Fruit fly (Drosophila melanogaster) whole organism, pupa: ENCODE data around the gene heca.

ENCODE experiments used
- CG10348 ChIP-seq: fragments of 200-800 bp; sonication (Bioruptor generic); IDR thresholded peaks from 2 replicates; pipeline ENCODE4 v1.3.6; 2022; ENCODE audit warnings: missing biosample characterization, missing genetic modification characterization
- CG12605 ChIP-seq: fragments of 200-800 bp; sonication (Bioruptor generic); IDR thresholded peaks from 2 replicates; pipeline ENCODE4 v1.3.6; 2022; ENCODE audit warnings: missing biosample characterization, missing genetic modification characterization
- CG13204 ChIP-seq: fragments of 200-800 bp; sonication (Bioruptor generic); optimal IDR thresholded peaks from 2 replicates; lab custom pipeline; 2018; ENCODE audit warnings: missing biosample characterization, mild to moderate bottlenecking, missing genetic modification characterization, moderate library complexity
- CG14655 ChIP-seq: fragments of 200-800 bp; sonication (Bioruptor generic); optimal IDR thresholded peaks from 3 replicates; lab custom pipeline; 2017; ENCODE audit warnings: mild to moderate bottlenecking, missing biosample characterization, missing genetic modification reagents, missing genetic modification characterization
- CG15710 ChIP-seq: fragments of 200-800 bp; sonication (Bioruptor generic); optimal IDR thresholded peaks from 2 replicates; lab custom pipeline; 2018; ENCODE audit warnings: missing biosample characterization, mild to moderate bottlenecking, missing genetic modification characterization, moderate library complexity
- CG17806 ChIP-seq: fragments of 200-800 bp; sonication (Bioruptor generic); optimal IDR thresholded peaks from 2 replicates; lab custom pipeline; 2018; ENCODE audit warnings: missing biosample characterization, mild to moderate bottlenecking, missing genetic modification characterization, moderate library complexity
- CG32121 ChIP-seq: fragments of 200-800 bp; sonication (Bioruptor generic); IDR thresholded peaks from 2 replicates; pipeline ENCODE4 v1.3.6; 2022; ENCODE audit warnings: missing biosample characterization, missing genetic modification characterization
- CG34367 ChIP-seq: fragments of 200-800 bp; sonication (Bioruptor generic); optimal IDR thresholded peaks from 2 replicates; lab custom pipeline; 2018; ENCODE audit warnings: missing biosample characterization, mild to moderate bottlenecking, missing genetic modification characterization
- CG4496 ChIP-seq: fragments of 200-800 bp; sonication (Bioruptor generic); IDR thresholded peaks from 3 replicates; pipeline ENCODE4 v1.3.6; 2022; ENCODE audit warnings: missing biosample characterization, missing genetic modification characterization
- CG8159 ChIP-seq: fragments of 200-800 bp; sonication (Bioruptor generic); optimal IDR thresholded peaks from 3 replicates; lab custom pipeline; 2018; ENCODE audit warnings: missing biosample characterization, mild to moderate bottlenecking, missing genetic modification characterization, moderate library complexity
- CG8301 ChIP-seq: fragments of 200-800 bp; sonication (Bioruptor generic); optimal IDR thresholded peaks from 2 replicates; lab custom pipeline; 2018; ENCODE audit warnings: missing biosample characterization, mild to moderate bottlenecking, missing genetic modification characterization
- CG9948 ChIP-seq: fragments of 200-800 bp; sonication (Bioruptor generic); optimal IDR thresholded peaks from 2 replicates; lab custom pipeline; 2018; ENCODE audit warnings: missing biosample characterization, mild to moderate bottlenecking, missing genetic modification characterization, moderate library complexity
- D1 ChIP-seq: fragments of 200-800 bp; sonication (Bioruptor generic); optimal IDR thresholded peaks from 2 replicates; lab custom pipeline; 2018; ENCODE audit warnings: missing biosample characterization, mild to moderate bottlenecking, missing genetic modification characterization, moderate library complexity
- EcR ChIP-seq: fragments of 200-800 bp; sonication (Bioruptor generic); optimal IDR thresholded peaks from 3 replicates; lab custom pipeline; 2019; ENCODE audit warnings: missing biosample characterization, missing genetic modification characterization, mild to moderate bottlenecking, moderate library complexity, missing genetic modification reagents
- Ets98B ChIP-seq: fragments of 200-800 bp; sonication (Bioruptor generic); IDR thresholded peaks from 2 replicates; pipeline ENCODE4 v1.3.6; 2022; ENCODE audit warnings: missing biosample characterization, missing genetic modification characterization
- Pif1A ChIP-seq: fragments of 200-800 bp; sonication (Bioruptor generic); optimal IDR thresholded peaks from 3 replicates; lab custom pipeline; 2016; ENCODE audit warnings: missing biosample characterization, missing genetic modification characterization
- Pif1B ChIP-seq: fragments of 200-800 bp; sonication (Bioruptor generic); optimal IDR thresholded peaks from 3 replicates; lab custom pipeline; 2016; ENCODE audit warnings: missing biosample characterization, missing genetic modification characterization
- Snoo ChIP-seq: fragments of 200-800 bp; sonication (Bioruptor generic); optimal IDR thresholded peaks from 3 replicates; lab custom pipeline; 2017; ENCODE audit warnings: missing biosample characterization, mild to moderate bottlenecking, missing genetic modification characterization, inconsistent platforms
- fd96Ca ChIP-seq: fragments of 200-800 bp; sonication (Bioruptor generic); IDR thresholded peaks from 3 replicates; pipeline ENCODE4 v1.3.6; 2022; ENCODE audit warnings: missing biosample characterization, missing genetic modification characterization
- gl ChIP-seq: fragments of 200-800 bp; sonication (Bioruptor generic); optimal IDR thresholded peaks from 2 replicates; lab custom pipeline; 2018; ENCODE audit warnings: missing biosample characterization, mild to moderate bottlenecking, missing genetic modification characterization
- rn ChIP-seq: fragments of 200-800 bp; sonication (Bioruptor generic); IDR thresholded peaks from 2 replicates; pipeline ENCODE4 v1.3.6; 2022; ENCODE audit warnings: missing biosample characterization, missing genetic modification characterization

heca gene

DNA sequence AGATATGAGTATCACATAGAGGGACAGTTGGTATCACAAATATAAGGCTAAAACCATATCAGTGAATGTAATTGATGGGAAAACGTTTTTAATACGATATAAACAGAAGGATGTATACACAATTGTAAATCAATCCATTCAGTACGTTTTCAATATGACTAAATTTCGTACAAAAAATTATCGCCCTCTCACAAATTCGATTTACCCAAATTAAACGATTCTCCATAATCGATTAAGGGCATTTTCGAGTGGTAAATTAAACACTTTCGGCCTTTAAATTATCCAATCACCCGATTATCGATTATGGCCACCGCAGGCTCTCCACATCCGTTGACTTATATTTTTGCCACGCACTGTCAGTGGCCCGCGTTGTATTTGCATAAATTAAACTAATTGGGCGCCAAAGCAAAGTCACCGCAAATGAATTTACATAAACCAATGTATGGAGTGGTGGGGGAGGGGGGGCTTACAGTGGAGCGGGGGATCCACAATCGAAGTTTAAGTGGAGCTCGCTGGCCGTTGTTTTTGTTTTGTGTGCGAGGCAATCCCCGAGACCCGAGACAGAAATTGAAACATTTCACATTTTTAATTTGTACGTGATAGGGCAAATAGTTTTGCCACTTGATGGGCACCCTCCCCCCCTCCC, 27.3 kb downstream of the heca start:
- TF ChIP-seq CG34367 (tag; lab: Kevin White, UChicago), result no peak
- no peak for TF ChIP-seq Snoo (tag; lab: Kevin White, UChicago)
- TF ChIP-seq CG15710, result no peak
- no peak for TF ChIP-seq CG4496 (GFP tag; lab: Robert Waterston, UW)
- no peak for TF ChIP-seq CG9948
- no peak for TF ChIP-seq Pif1B (GFP tag; lab: Kevin White, UChicago)
- TF ChIP-seq CG14655, result no peak
- TF ChIP-seq CG17806 (tag; lab: Kevin White, UChicago), result no peak
- no peak for TF ChIP-seq CG10348
- TF ChIP-seq CG12605 (GFP tag; lab: Robert Waterston, UW), result no peak
- no peak for TF ChIP-seq CG32121 (GFP tag; lab: Robert Waterston, UW)
- TF ChIP-seq CG8301, result no peak
- no peak for TF ChIP-seq rn (GFP tag; lab: Robert Waterston, UW)

DNA sequence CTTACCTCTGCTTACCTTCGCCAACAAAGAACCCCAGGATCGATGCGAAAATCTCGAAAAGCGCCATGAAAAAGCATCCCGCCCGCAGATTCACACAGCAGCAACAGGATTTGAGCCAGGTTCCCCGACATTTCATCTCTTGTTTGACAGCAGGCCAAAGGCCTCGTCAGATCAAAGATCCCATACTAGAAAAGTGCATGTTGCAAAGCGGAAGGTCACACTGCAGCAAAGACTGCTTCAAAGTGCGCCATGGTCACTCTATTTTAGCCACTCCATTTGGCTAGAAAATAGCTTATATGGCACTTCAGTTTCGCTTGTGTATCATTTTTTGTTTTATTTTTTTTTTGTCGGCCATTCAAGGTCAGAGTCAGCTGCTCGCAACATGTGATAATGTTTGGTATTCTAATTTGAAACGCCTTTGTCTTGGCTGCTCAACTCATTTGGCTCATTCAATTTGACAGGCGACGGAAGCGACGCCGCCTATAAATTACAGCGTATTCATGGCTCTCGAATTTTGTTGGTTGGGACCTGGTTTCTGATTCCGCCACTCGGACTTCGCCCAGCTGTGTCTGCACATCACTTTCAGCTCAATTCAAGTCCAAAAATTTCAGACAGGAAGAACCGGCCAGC, 28.9 kb downstream of the heca start, which contains the start of gene CG34300:
Gene CG34300, minus strand, starts transcription at position 136 of the 630 bp plus-strand sequence.
- TF ChIP-seq Pif1A (GFP tag; lab: Kevin White, UChicago), result no peak
- no peak for TF ChIP-seq CG12605 (GFP tag; lab: Robert Waterston, UW)
- TF ChIP-seq CG8301, result no peak
- no peak for TF ChIP-seq Ets98B
- TF ChIP-seq CG32121 (GFP tag; lab: Robert Waterston, UW), result no peak
- no peak for TF ChIP-seq gl (tag; lab: Kevin White, UChicago)
- TF ChIP-seq EcR (GFP tag; lab: Kevin White, UChicago), result no peak

DNA sequence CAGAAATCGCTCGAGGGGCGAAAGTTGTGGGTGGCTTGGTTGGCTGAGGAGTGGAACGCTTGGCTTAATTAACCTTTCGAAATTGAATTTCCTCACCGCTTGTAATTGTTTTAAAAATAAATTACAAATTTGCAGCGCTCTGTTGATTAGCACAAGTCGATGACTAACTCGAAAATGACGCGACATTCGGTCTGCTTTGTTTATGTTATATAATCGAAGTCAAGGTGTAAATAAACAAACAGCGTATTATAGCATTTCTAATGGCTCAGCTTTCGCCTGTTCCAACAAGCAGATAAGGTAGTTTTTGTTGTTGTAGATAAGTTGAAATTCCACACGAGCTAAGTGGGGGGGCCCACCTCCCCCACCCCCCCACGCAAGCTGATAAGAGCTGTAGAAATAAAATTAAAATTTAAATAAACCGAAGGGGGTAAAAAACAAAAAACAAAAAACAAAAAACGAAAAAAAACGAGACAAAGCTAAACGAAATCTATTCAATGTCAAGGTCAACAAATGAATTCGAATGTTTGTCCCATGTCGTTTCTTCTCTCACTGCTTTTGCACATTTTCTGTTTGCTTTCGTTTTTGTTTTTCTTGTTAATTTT, 30.2 kb downstream of the heca start:
- no peak for TF ChIP-seq CG13204 (GFP tag; lab: Kevin White, UChicago)
- TF ChIP-seq Pif1A (GFP tag; lab: Kevin White, UChicago), result no peak
- no peak for TF ChIP-seq CG10348
- no peak for TF ChIP-seq CG14655
- no peak for TF ChIP-seq fd96Ca (GFP tag; lab: Robert Waterston, UW)
- no peak for TF ChIP-seq gl (tag; lab: Kevin White, UChicago)
- no peak for TF ChIP-seq EcR (GFP tag; lab: Kevin White, UChicago)
- no peak for TF ChIP-seq CG15710
- no peak for TF ChIP-seq CG8301
- TF ChIP-seq CG8159 (tag; lab: Kevin White, UChicago), result no peak
- no peak for TF ChIP-seq Pif1B (GFP tag; lab: Kevin White, UChicago)
- TF ChIP-seq D1, result no peak
- TF ChIP-seq Snoo (tag; lab: Kevin White, UChicago), result no peak
- no peak for TF ChIP-seq CG4496 (GFP tag; lab: Robert Waterston, UW)
- no peak; the same call in 1 of the 2 replicates for TF ChIP-seq CG12605 (GFP tag; lab: Robert Waterston, UW)
- TF ChIP-seq CG34367 (tag; lab: Kevin White, UChicago), result no peak
- no peak for TF ChIP-seq CG32121 (GFP tag; lab: Robert Waterston, UW)
- TF ChIP-seq CG9948, result no peak
- no peak for TF ChIP-seq CG17806 (tag; lab: Kevin White, UChicago)
- no peak for TF ChIP-seq Ets98B

DNA sequence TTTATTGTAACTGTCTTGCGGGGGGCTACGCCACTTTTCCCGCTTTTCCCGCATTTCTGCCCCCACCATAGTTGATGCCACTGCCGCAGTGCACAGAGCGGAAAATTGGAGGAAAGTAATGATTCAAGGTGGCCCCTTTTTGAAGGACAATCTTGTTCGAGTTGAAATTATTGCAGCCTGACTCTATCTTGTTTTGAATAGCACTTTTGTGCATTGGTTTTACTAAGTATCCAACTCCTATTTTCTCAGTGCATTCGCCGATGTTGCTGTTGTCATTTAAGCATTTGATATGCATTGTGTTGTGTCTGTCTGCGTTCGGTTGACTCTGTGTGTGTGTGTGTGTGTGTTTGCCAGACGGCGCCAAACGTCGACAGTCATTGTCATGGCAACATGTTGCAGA, 34.8 kb downstream of the heca start:
- TF ChIP-seq CG8301 (peak; percentile 67), Ets98B (peak; percentile 71), rn (GFP tag; lab: Robert Waterston, UW) (0 out of 2 replicates have a peak, but pooled peaks have one; percentile 23), CG14655 (peak; percentile 74), CG32121 (GFP tag; lab: Robert Waterston, UW) (peak; percentile 68), Pif1A (GFP tag; lab: Kevin White, UChicago) (peak; percentile 39), gl (tag; lab: Kevin White, UChicago) (no peak), CG9948 (peak; percentile 25), CG13204 (GFP tag; lab: Kevin White, UChicago) (peak; percentile 10), CG4496 (GFP tag; lab: Robert Waterston, UW) (peak; percentile 70; the same call in 2 of the 3 replicates), Pif1B (GFP tag; lab: Kevin White, UChicago) (no peak), CG17806 (tag; lab: Kevin White, UChicago) (peak; percentile 29), CG10348 (no peak), CG34367 (tag; lab: Kevin White, UChicago) (peak; percentile 21), CG15710 (peak; percentile 30), fd96Ca (GFP tag; lab: Robert Waterston, UW) (peak; percentile 85), EcR (GFP tag; lab: Kevin White, UChicago) (no peak), D1 (no peak), Snoo (tag; lab: Kevin White, UChicago) (no peak), CG12605 (GFP tag; lab: Robert Waterston, UW) (peak; percentile 27; the same call in 1 of the 2 replicates), CG8159 (tag; lab: Kevin White, UChicago) (peak; percentile 3)

DNA sequence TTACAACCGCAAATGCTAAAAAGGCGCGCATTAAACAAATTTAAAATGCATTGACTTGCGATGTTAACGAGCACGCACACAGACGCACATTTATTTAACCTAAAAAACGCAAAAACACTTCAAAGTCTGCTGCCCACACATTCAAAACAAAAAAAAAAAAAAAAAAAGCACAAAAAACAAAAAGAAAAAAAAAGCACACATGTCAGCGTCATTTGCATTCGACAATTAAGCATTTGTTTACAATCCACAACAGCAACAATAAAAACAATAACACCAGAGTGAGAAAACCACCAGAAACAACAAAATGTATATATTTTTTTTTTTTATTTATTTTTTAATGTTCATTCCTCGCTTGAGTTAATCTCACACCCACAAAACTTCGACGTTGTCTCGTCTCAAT, 36.6 kb downstream of the heca start:
- TF ChIP-seq Ets98B (no peak; the same call in 1 of the 2 replicates), EcR (GFP tag; lab: Kevin White, UChicago) (no peak), CG14655 (no peak), Pif1A (GFP tag; lab: Kevin White, UChicago) (no peak), gl (tag; lab: Kevin White, UChicago) (no peak), Snoo (tag; lab: Kevin White, UChicago) (no peak), CG17806 (tag; lab: Kevin White, UChicago) (no peak), CG8301 (no peak), CG12605 (GFP tag; lab: Robert Waterston, UW) (no peak), D1 (no peak), CG9948 (no peak), CG34367 (tag; lab: Kevin White, UChicago) (no peak), CG32121 (GFP tag; lab: Robert Waterston, UW) (0 out of 2 replicates have a peak, but pooled peaks have one; percentile 20), CG10348 (no peak), CG4496 (GFP tag; lab: Robert Waterston, UW) (peak; percentile 38; the same call in 1 of the 3 replicates), CG15710 (no peak), CG13204 (GFP tag; lab: Kevin White, UChicago) (no peak)
